Worm (Caenorhabditis elegans): ENCODE measurements around the gene stt-3.

Gene stt-3

DNA sequence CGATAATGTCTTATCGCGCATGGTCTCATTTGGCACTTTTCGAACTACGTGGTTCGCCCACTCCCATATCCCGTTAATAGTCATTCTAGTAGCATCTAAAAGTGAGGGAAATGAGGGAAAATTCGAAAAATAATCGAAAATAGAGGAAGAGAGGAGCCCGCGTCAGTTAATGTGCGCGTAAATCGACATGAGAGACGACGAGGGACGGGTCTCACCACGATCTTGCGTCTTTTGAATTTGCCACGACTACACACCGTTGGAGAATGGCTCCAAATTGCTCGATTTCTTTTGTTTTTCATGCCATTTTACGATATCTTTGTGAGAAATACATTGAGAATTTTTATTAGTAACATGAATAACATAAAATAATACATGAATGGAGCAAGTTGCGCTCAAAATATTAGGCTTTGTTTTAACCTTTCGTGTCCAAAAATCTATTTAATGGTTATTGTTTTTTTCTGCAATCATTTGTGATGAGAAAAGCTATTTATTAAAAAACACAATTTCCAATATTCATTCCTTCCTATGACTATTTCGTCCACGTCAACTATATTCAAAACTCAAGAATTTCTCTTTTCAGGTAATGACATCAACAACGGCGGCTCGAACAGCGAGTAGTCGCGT is at the start of gene stt-3, which contains the start of gene gen-1:
TSS of gene stt-3 (plus strand) at position 574 of the 624 bp plus-strand sequence.
TSS of gene gen-1 (minus strand) at position 95 of the 624 bp plus-strand sequence.
- TF ChIP-seq nhr-12 (tag; optimal IDR thresholded peaks at IDR 0.05) (no peak), sea-2 (GFP tag; optimal IDR thresholded peaks at IDR 0.05) (no peak), fkh-2 (tag; optimal IDR thresholded peaks at IDR 0.05) (no peak), nfya-1 (tag; optimal IDR thresholded peaks at IDR 0.05; ENCODE audit: insufficient read depth) (no peak), nhr-11 (tag; optimal IDR thresholded peaks at IDR 0.05) (no peak), zag-1 (tag; optimal IDR thresholded peaks at IDR 0.05) (no peak), ama-1 (optimal IDR thresholded peaks at IDR 0.05) (no peak), eor-1 (tag; optimal IDR thresholded peaks at IDR 0.05) (no peak), elt-3 (tag; optimal IDR thresholded peaks at IDR 0.05) (no peak), hmg-11 (tag; optimal IDR thresholded peaks at IDR 0.05) (no peak), nhr-25 (tag; optimal IDR thresholded peaks at IDR 0.05) (no peak), R02D3.7 (tag; optimal IDR thresholded peaks at IDR 0.05) (peak; percentile 80), snpc-4 (tag; optimal IDR thresholded peaks at IDR 0.05) (no peak), fos-1 (tag; optimal IDR thresholded peaks at IDR 0.05) (no peak), ceh-16 (tag; optimal IDR thresholded peaks at IDR 0.05) (no peak), lin-15B (tag; optimal IDR thresholded peaks at IDR 0.05) (peak; percentile 62), nhr-28 (tag; optimal IDR thresholded peaks at IDR 0.05) (no peak), nhr-67 (tag; optimal IDR thresholded peaks at IDR 0.05) (no peak), lin-39 (tag; optimal IDR thresholded peaks at IDR 0.05) (peak; percentile 69), jun-1 (tag; optimal IDR thresholded peaks at IDR 0.05) (no peak), mdl-1 (tag; optimal IDR thresholded peaks at IDR 0.05) (no peak), nhr-43 (tag; optimal IDR thresholded peaks at IDR 0.05; ENCODE audit: poor library complexity, severe bottlenecking) (no peak), elt-2 (tag; optimal IDR thresholded peaks at IDR 0.05) (peak; percentile 12), mml-1 (tag; optimal IDR thresholded peaks at IDR 0.05) (no peak)

DNA sequence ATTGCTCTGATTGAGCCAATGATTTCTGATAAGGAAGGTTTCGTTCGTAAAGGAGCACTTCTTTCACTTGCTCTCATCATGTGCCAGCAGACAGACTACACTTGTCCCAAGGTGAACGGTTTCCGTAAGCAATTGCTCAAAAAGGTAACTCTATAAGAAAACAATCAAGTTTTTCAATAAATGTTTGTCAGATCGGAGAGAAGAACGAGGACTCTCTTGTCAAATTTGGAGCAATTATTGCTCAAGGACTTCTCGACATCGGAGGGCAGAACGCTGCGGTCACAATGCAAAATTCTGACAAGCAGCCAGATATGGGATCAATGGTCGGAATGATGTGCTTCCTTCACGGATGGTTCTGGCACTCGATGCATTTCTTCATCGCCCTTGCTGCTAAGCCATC is 47.1 kb upstream of the stt-3 start:
- no peak for TF ChIP-seq ceh-82 (tag; optimal IDR thresholded peaks at IDR 0.05)
- no peak for TF ChIP-seq hmg-11 (tag; optimal IDR thresholded peaks at IDR 0.05)
- no peak for TF ChIP-seq jun-1 (tag; optimal IDR thresholded peaks at IDR 0.05)
- TF ChIP-seq nfya-1 (tag; optimal IDR thresholded peaks at IDR 0.05; ENCODE audit: insufficient read depth) = no peak
- no peak for TF ChIP-seq lsy-12 (tag; optimal IDR thresholded peaks at IDR 0.05)
- no peak for TF ChIP-seq ZK546.5 (tag; optimal IDR thresholded peaks at IDR 0.05)
- no peak for TF ChIP-seq sea-2 (GFP tag; optimal IDR thresholded peaks at IDR 0.05)
- TF ChIP-seq fkh-2 (tag; optimal IDR thresholded peaks at IDR 0.05) = no peak
- no peak for TF ChIP-seq unc-62 (GFP tag; optimal IDR thresholded peaks at IDR 0.05)
- TF ChIP-seq eor-1 (tag; optimal IDR thresholded peaks at IDR 0.05) = no peak
- TF ChIP-seq elt-1 (tag; optimal IDR thresholded peaks at IDR 0.05) = no peak
- no peak for TF ChIP-seq skn-1 (tag; optimal IDR thresholded peaks at IDR 0.05)
- no peak for TF ChIP-seq ceh-9 (tag; optimal IDR thresholded peaks at IDR 0.05)
- no peak for TF ChIP-seq nhr-43 (tag; optimal IDR thresholded peaks at IDR 0.05; ENCODE audit: poor library complexity, severe bottlenecking)
- TF ChIP-seq egl-27 (tag; optimal IDR thresholded peaks at IDR 0.05) = no peak
- no peak for TF ChIP-seq mml-1 (tag; optimal IDR thresholded peaks at IDR 0.05)
- TF ChIP-seq nhr-77 (tag; optimal IDR thresholded peaks at IDR 0.05) = no peak
- no peak for TF ChIP-seq elt-3 (tag; optimal IDR thresholded peaks at IDR 0.05)

DNA sequence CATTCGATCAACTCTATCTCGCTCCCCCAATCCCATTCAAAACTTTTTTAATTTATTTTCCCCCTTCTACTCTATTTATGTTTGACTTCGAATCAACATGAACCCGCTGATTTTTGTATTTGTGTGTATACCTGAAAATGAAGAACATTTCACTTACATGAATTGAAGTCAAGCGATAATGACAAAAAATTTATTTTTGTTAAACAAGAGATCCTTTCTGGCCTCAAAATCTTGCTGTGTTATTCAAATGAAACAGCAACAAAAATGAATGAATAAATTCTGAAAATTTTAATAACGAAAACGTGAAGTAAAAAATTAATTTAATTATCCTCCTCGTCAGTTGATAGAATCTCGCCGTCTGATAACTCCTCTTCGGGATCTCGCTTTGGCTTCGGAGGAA is 46.0 kb upstream of the stt-3 start:
- TF ChIP-seq fkh-2 (tag; optimal IDR thresholded peaks at IDR 0.05) (no peak), nhr-43 (tag; optimal IDR thresholded peaks at IDR 0.05; ENCODE audit: poor library complexity, severe bottlenecking) (no peak), ceh-9 (tag; optimal IDR thresholded peaks at IDR 0.05) (no peak), nhr-28 (tag; optimal IDR thresholded peaks at IDR 0.05) (no peak), eor-1 (tag; optimal IDR thresholded peaks at IDR 0.05) (no peak), ztf-4 (tag; optimal IDR thresholded peaks at IDR 0.05) (no peak), pha-4 (tag; optimal IDR thresholded peaks at IDR 0.05) (no peak), nhr-237 (tag; optimal IDR thresholded peaks at IDR 0.05) (no peak), elt-1 (tag; optimal IDR thresholded peaks at IDR 0.05) (no peak), nhr-23 (tag; optimal IDR thresholded peaks at IDR 0.05) (no peak), ceh-28 (tag; optimal IDR thresholded peaks at IDR 0.05) (no peak)

Measured in whole organism, L3 larva.